Worm (Caenorhabditis elegans) whole organism, mixed stage, embryonic: ENCODE results near the gene nhr-16.

Source experiments
- bed-3 ChIP-seq: fragments of 200-800 bp; sonication (Bioruptor generic); optimal IDR thresholded peaks from 3 replicates; lab custom pipeline; 2018; ENCODE audit warnings: mild to moderate bottlenecking, missing genetic modification characterization, moderate library complexity, missing compliant biosample characterization
- blmp-1 ChIP-seq: fragments of 150-350 bp; optimal IDR thresholded peaks from 2 replicates; lab custom pipeline; 2014; ENCODE audit warnings: missing biosample characterization, missing genetic modification characterization
- ceh-39 ChIP-seq: fragments of 150-350 bp; optimal IDR thresholded peaks from 2 replicates; lab custom pipeline; 2014; ENCODE audit warnings: missing biosample characterization, missing genetic modification characterization
- flh-1 ChIP-seq: fragments of 200-800 bp; sonication (Bioruptor generic); optimal IDR thresholded peaks from 2 replicates; lab custom pipeline; 2018; ENCODE audit warnings: mild to moderate bottlenecking, missing genetic modification characterization, moderate library complexity, missing compliant biosample characterization
- mls-2 ChIP-seq: sonication (generic microtip); optimal IDR thresholded peaks from 2 replicates; lab custom pipeline; 2016; ENCODE audit warnings: mild to moderate bottlenecking, missing genetic modification characterization, moderate library complexity, missing compliant biosample characterization
- nhr-12 ChIP-seq: fragments of 150-350 bp; optimal IDR thresholded peaks from 2 replicates; lab custom pipeline; 2014; ENCODE audit warnings: missing biosample characterization, missing genetic modification characterization
- nhr-28 ChIP-seq: fragments of 150-350 bp; optimal IDR thresholded peaks from 2 replicates; lab custom pipeline; 2014; ENCODE audit warnings: missing biosample characterization, missing genetic modification characterization

Gene nhr-16

DNA sequence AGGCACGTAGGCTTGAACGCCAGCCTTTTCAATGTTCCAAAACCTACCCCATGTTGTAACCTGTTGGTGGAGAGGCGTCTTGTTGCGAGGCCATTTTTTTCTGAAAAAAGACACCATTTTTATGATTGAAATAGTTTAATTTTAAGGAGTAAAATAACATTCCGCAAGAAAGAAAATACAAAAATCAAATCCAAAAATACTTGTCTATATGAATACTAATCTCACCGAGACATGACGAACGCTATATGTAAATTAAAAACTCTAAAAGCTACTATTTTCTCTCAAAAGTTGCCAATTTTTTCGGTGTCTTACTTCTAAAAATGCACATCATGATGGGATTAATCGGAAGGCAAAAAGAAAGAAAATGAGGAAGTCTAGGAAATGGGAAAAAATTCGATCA lies 43.4 kb downstream of the nhr-16 start, which contains the start of gene T05C1.2:
Gene T05C1.2, minus strand, starts transcription at position 101 of the 400 bp plus-strand sequence.
- no peak for TF ChIP-seq mls-2 (tag; lab: Kevin White, UChicago)
- TF ChIP-seq flh-1: no peak
- no peak for TF ChIP-seq bed-3 (GFP tag; lab: Kevin White, UChicago)

DNA sequence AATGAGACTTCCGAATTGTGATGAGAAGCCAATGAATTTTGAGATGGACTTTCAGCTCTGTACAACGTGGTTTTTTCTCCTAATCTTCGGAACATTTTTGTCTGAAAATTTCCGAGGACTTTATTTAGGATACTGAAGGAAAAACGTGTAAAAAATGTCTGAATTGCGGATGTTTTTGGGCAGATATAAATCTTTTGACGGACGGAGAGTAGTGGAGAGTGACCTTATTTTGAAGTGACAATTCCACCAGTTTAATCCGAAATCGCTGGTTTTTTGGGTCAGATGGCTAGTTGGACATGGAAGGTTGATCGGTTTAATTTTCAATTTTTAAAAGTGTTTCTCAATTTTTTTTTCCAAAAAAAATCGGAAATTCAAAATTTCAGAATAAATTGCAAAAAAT lies 50.7 kb downstream of the nhr-16 start, which contains the start of gene T05C1.3:
Gene T05C1.3, minus strand, starts transcription at position 101 of the 400 bp plus-strand sequence.
- TF ChIP-seq nhr-12: no peak
- no peak for TF ChIP-seq ceh-39
- TF ChIP-seq nhr-28 (tag; lab: Kevin White, UChicago): no peak
- no peak for TF ChIP-seq blmp-1
